Comparison of ENCODE assay signal across 2 fruit fly cellular contexts in the genomic region with DNA sequence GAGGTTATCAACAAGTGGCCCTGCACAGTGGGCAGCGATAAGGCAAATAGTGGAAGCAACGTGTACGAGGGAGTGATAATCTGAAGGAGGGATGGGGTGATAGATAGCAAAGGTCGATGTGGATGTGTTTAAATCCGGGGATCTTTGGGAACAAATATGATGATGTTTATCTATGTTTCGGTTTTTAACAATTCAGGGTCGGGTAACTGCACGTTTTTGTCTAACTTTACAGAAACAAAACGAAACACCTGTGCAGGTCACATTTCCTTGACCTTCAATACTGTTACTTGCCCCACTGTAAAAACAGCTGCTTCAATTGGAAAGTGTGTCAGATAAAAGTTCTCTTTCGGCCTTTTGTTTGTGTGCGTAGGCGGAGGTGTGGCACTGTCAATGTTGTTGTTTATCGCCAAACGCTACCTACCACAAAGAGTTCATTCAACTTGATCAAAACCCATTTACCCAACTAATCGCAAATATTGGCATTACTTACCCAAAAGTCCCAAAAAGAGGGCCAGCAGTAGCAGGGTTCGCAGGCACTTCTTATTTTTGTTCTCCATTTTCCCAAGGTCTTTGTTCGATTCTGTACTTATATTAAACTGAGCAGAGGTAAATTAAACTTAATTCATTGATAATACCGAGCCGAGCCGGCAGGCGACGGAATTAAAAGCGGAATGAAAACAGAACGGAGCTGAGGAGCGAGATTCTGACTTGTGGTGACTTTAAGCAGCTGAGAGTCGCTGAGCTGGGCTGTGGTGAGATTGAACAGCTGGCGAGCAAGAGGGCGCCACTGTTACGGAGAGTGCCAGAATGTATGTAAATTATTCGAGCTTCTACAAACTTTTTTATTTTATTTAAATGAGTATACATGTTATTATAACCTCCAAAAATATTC.
TF ChIP-seq lines count a peak whose summit lies in the region.

A gene (minus strand): TSS at position 681 of the 892 bp plus-strand sequence.

TF ChIP-seq in whole organism, embryonic, 481 proteins besides CTCF, POLR2A, EP300 and RAD21 (continued from another document and continues in another):
- TF ChIP-seq CG43689 (GFP tag; IDR thresholded peaks at IDR 0.05; lab: Robert Waterston, UW) (0 out of 2 replicates have a peak, but pooled peaks have one; percentile 25), nau (GFP tag; optimal IDR thresholded peaks at IDR 0.05; lab: Kevin White, UChicago) (peak; percentile 28), CG7372 (GFP tag; IDR thresholded peaks at IDR 0.05; lab: Robert Waterston, UW) (peak; percentile 43; the same call in 1 of the 2 replicates), sob (GFP tag; IDR thresholded peaks at IDR 0.05; lab: Robert Waterston, UW) (peak; percentile 68), Hr3 (GFP tag; optimal IDR thresholded peaks at IDR 0.05; lab: Kevin White, UChicago) (peak; percentile 78), ERR (GFP tag; optimal IDR thresholded peaks at IDR 0.05; lab: Kevin White, UChicago) (peak; percentile 80), CG6813 (GFP tag; optimal IDR thresholded peaks at IDR 0.05; lab: Kevin White, UChicago) (peak; percentile 44), Mad (GFP tag; optimal IDR thresholded peaks at IDR 0.05; lab: Kevin White, UChicago) (peak; percentile 78), hth (optimal IDR thresholded peaks at IDR 0.05; lab: Kevin White, UChicago) (no peak), cg (GFP tag; optimal IDR thresholded peaks at IDR 0.05; lab: Kevin White, UChicago) (peak; percentile 56), zfh1 (GFP tag; IDR thresholded peaks at IDR 0.05; lab: Robert Waterston, UW) (peak; percentile 77), CG17385 (GFP tag; optimal IDR thresholded peaks at IDR 0.05; lab: Kevin White, UChicago) (peak; percentile 71), wor (GFP tag; IDR thresholded peaks at IDR 0.05; lab: Robert Waterston, UW) (peak; percentile 55), Awh (GFP tag; IDR thresholded peaks at IDR 0.05; lab: Robert Waterston, UW) (peak; percentile 60; the same call in 1 of the 2 replicates), corto (GFP tag; optimal IDR thresholded peaks at IDR 0.05; lab: Kevin White, UChicago) (no peak), D19A (tag; optimal IDR thresholded peaks at IDR 0.05; lab: Kevin White, UChicago) (peak; percentile 71), H2.0 (GFP tag; IDR thresholded peaks at IDR 0.05; lab: Robert Waterston, UW) (peak; percentile 43; the same call in 1 of the 2 replicates), ara (GFP tag; IDR thresholded peaks at IDR 0.05; lab: Robert Waterston, UW) (peak; percentile 55), CG14441 (GFP tag; IDR thresholded peaks at IDR 0.05; lab: Robert Waterston, UW) (peak; percentile 44), pnt (GFP tag; optimal IDR thresholded peaks at IDR 0.05; lab: Kevin White, UChicago) (peak; percentile 79), row (GFP tag; IDR thresholded peaks at IDR 0.05; lab: Robert Waterston, UW) (peak; percentile 92), al (GFP tag; IDR thresholded peaks at IDR 0.05; lab: Robert Waterston, UW) (peak; percentile 47; the same call in 1 of the 2 replicates), sima (GFP tag; optimal IDR thresholded peaks at IDR 0.05; lab: Kevin White, UChicago) (no peak), CG17359 (tag; optimal IDR thresholded peaks at IDR 0.05; lab: Kevin White, UChicago) (peak; percentile 56), CG1529 (GFP tag; optimal IDR thresholded peaks at IDR 0.05; lab: Kevin White, UChicago) (peak; percentile 82), Adf1 (GFP tag; IDR thresholded peaks at IDR 0.05; lab: Robert Waterston, UW) (no peak; the same call in 1 of the 2 replicates), CG11456 (GFP tag; IDR thresholded peaks at IDR 0.05; lab: Robert Waterston, UW) (peak; percentile 61; the same call in 1 of the 3 replicates), CG8478 (optimal IDR thresholded peaks at IDR 0.05; lab: Kevin White, UChicago) (no peak), CG10565 (GFP tag; optimal IDR thresholded peaks at IDR 0.05; lab: Kevin White, UChicago) (no peak), eyg (GFP tag; optimal IDR thresholded peaks at IDR 0.05; lab: Kevin White, UChicago) (peak; percentile 62), ind (GFP tag; optimal IDR thresholded peaks at IDR 0.05; lab: Kevin White, UChicago) (peak; percentile 76), fru (optimal IDR thresholded peaks at IDR 0.05; lab: Kevin White, UChicago) (no peak), Aef1 (GFP tag; IDR thresholded peaks at IDR 0.05; lab: Robert Waterston, UW) (no peak; the same call in 2 of the 3 replicates), HLH54F (GFP tag; optimal IDR thresholded peaks at IDR 0.05; lab: Kevin White, UChicago) (peak; percentile 79), sug (tag; optimal IDR thresholded peaks at IDR 0.05; lab: Kevin White, UChicago) (peak; percentile 76), fu2 (GFP tag; optimal IDR thresholded peaks at IDR 0.05; lab: Kevin White, UChicago) (peak; percentile 67), CG7987 (GFP tag; optimal IDR thresholded peaks at IDR 0.05; lab: Kevin White, UChicago) (no peak), CG15514 (GFP tag; optimal IDR thresholded peaks at IDR 0.05; lab: Kevin White, UChicago) (peak; percentile 60), CG11085 (GFP tag; IDR thresholded peaks at IDR 0.05; lab: Robert Waterston, UW) (0 out of 2 replicates have a peak, but pooled peaks have one; percentile 12), pb (GFP tag; optimal IDR thresholded peaks at IDR 0.05; lab: Kevin White, UChicago) (peak; percentile 81), MESR4 (GFP tag; optimal IDR thresholded peaks at IDR 0.05; lab: Kevin White, UChicago) (peak; percentile 19), Opbp (GFP tag; IDR thresholded peaks at IDR 0.05; lab: Robert Waterston, UW; ENCODE audit: partially characterized antibody) (peak; percentile 42; the same call in 1 of the 3 replicates), Eip74EF (GFP tag; optimal IDR thresholded peaks at IDR 0.05; lab: Kevin White, UChicago) (peak in 1 of 2 experiments; percentile 63), CG4282 (GFP tag; optimal IDR thresholded peaks at IDR 0.05; lab: Kevin White, UChicago) (peak; percentile 80), toy (GFP tag; IDR thresholded peaks at IDR 0.05; lab: Robert Waterston, UW) (no peak), CG10959 (GFP tag; IDR thresholded peaks at IDR 0.05; lab: Robert Waterston, UW) (no peak), inv (GFP tag; IDR thresholded peaks at IDR 0.05; lab: Robert Waterston, UW; ENCODE audit: partially characterized antibody) (no peak), lmd (GFP tag; IDR thresholded peaks at IDR 0.05; lab: Robert Waterston, UW) (peak; percentile 79), Ets97D (GFP tag; optimal IDR thresholded peaks at IDR 0.05; lab: Kevin White, UChicago) (peak; percentile 17), aop (GFP tag; IDR thresholded peaks at IDR 0.05; lab: Robert Waterston, UW) (no peak), Rx (GFP tag; IDR thresholded peaks at IDR 0.05; lab: Robert Waterston, UW) (no peak), pzg (GFP tag; optimal IDR thresholded peaks at IDR 0.05; lab: Kevin White, UChicago) (peak; percentile 45), chm (GFP tag; IDR thresholded peaks at IDR 0.05; lab: Robert Waterston, UW) (peak; percentile 68), CG10543 (GFP tag; optimal IDR thresholded peaks at IDR 0.05; lab: Kevin White, UChicago) (peak; percentile 56), ttk (GFP tag; IDR thresholded peaks at IDR 0.05; lab: Robert Waterston, UW) (peak; percentile 71; the same call in 1 of the 2 replicates), CG6854 (GFP tag; optimal IDR thresholded peaks at IDR 0.05; lab: Kevin White, UChicago) (peak; percentile 56), CG9876 (GFP tag; optimal IDR thresholded peaks at IDR 0.05; lab: Kevin White, UChicago) (peak; percentile 51), Six4 (GFP tag; optimal IDR thresholded peaks at IDR 0.05; lab: Kevin White, UChicago) (peak; percentile 59)

TF ChIP-seq in whole organism, prepupa, 60 proteins besides CTCF, POLR2A, EP300 and RAD21 (continued from another document):
- TF ChIP-seq net (GFP tag; optimal IDR thresholded peaks at IDR 0.05; lab: Kevin White, UChicago) (peak; percentile 77), Eip78C (GFP tag; lab: Kevin White, UChicago) (peak; percentile 95), CG8119 (GFP tag; IDR thresholded peaks at IDR 0.05; lab: Robert Waterston, UW) (peak; percentile 83), CG10631 (GFP tag; optimal IDR thresholded peaks at IDR 0.05; lab: Kevin White, UChicago) (peak; percentile 71), CG6808 (GFP tag; optimal IDR thresholded peaks at IDR 0.05; lab: Kevin White, UChicago) (no peak), spab (GFP tag; optimal IDR thresholded peaks at IDR 0.05; lab: Kevin White, UChicago) (no peak), Blimp-1 (GFP tag; optimal IDR thresholded peaks at IDR 0.05; lab: Kevin White, UChicago) (peak; percentile 66), CG15336 (GFP tag; IDR thresholded peaks at IDR 0.05; lab: Robert Waterston, UW) (peak; percentile 87), dac (GFP tag; optimal IDR thresholded peaks at IDR 0.05; lab: Kevin White, UChicago) (peak; percentile 75), salr (GFP tag; optimal IDR thresholded peaks at IDR 0.05; lab: Kevin White, UChicago) (peak; percentile 10 to 70), CG11294 (GFP tag; IDR thresholded peaks at IDR 0.05; lab: Robert Waterston, UW) (peak; percentile 48; the same call in 1 of the 2 replicates), Lpt (GFP tag; optimal IDR thresholded peaks at IDR 0.05; lab: Kevin White, UChicago) (peak; percentile 50), CG4318 (GFP tag; optimal IDR thresholded peaks at IDR 0.05; lab: Kevin White, UChicago) (peak; percentile 76), CG8319 (GFP tag; optimal IDR thresholded peaks at IDR 0.05; lab: Kevin White, UChicago) (peak; percentile 84), CG16779 (tag; optimal IDR thresholded peaks at IDR 0.05; lab: Kevin White, UChicago) (no peak)
